Worm (Caenorhabditis elegans) whole organism, young adult: ENCODE results near the gene col-147.

Experiments used
- K12H6.12 ChIP-seq: fragments of 200-800 bp; sonication (Bioruptor generic); optimal IDR thresholded peaks from 2 replicates; lab custom pipeline; 2018; ENCODE audit warnings: mild to moderate bottlenecking, missing genetic modification characterization, missing compliant biosample characterization
- aptf-2 ChIP-seq: fragments of 200-800 bp; sonication (Bioruptor generic); conservative IDR thresholded peaks from 2 replicates; pipeline ENCODE4 v1.3.6; 2022; ENCODE audit warnings: missing genetic modification reagents, missing genetic modification characterization, missing compliant biosample characterization
- atf-7 ChIP-seq: sonication (generic microtip); optimal IDR thresholded peaks from 2 replicates; lab custom pipeline; 2017; ENCODE audit warnings: mild to moderate bottlenecking, missing genetic modification characterization, missing compliant biosample characterization
- cebp-2 ChIP-seq: fragments of 200-800 bp; sonication (Bioruptor generic); IDR thresholded peaks from 2 replicates; pipeline ENCODE4 v1.3.6; 2022; ENCODE audit warnings: missing genetic modification characterization, missing compliant biosample characterization
- lir-1 ChIP-seq: fragments of 200-800 bp; sonication (Bioruptor generic); conservative IDR thresholded peaks from 2 replicates; pipeline ENCODE4 v1.3.6; 2022; ENCODE audit warnings: missing genetic modification reagents, missing genetic modification characterization, missing compliant biosample characterization

- TF ChIP-seq K12H6.12 (no peak), aptf-2 (GFP tag; lab: Robert Waterston, UW) (no peak), lir-1 (GFP tag; lab: Robert Waterston, UW) (no peak), cebp-2 (GFP tag; lab: Robert Waterston, UW) (no peak), atf-7 (tag; lab: Kevin White, UChicago) (no peak)
Measured at ce11 chrV:9616687-9617086, 16.5 kb downstream of the col-147 start.
